Worm (Caenorhabditis elegans) whole organism, mixed stage, embryonic: ENCODE results near the gene ZK1320.5.

Experiments used
- M03D4.4 ChIP-seq: sonication (generic microtip); optimal IDR thresholded peaks from 2 replicates; lab custom pipeline; 2017; ENCODE audit warnings: mild to moderate bottlenecking, missing genetic modification characterization, missing compliant biosample characterization
- bed-3 ChIP-seq: fragments of 200-800 bp; sonication (Bioruptor generic); optimal IDR thresholded peaks from 3 replicates; lab custom pipeline; 2018; ENCODE audit warnings: mild to moderate bottlenecking, missing genetic modification characterization, moderate library complexity, missing compliant biosample characterization
- blmp-1 ChIP-seq: fragments of 150-350 bp; optimal IDR thresholded peaks from 2 replicates; lab custom pipeline; 2014; ENCODE audit warnings: missing biosample characterization, missing genetic modification characterization
- ceh-39 ChIP-seq: fragments of 150-350 bp; optimal IDR thresholded peaks from 2 replicates; lab custom pipeline; 2014; ENCODE audit warnings: missing biosample characterization, missing genetic modification characterization
- ceh-43 ChIP-seq: fragments of 200-800 bp; sonication (Bioruptor generic); optimal IDR thresholded peaks from 2 replicates; lab custom pipeline; 2018; ENCODE audit warnings: mild to moderate bottlenecking, missing genetic modification characterization, moderate library complexity, missing compliant biosample characterization
- ceh-83 ChIP-seq: fragments of 200-800 bp; sonication (Bioruptor generic); optimal IDR thresholded peaks from 2 replicates; lab custom pipeline; 2018; ENCODE audit warnings: mild to moderate bottlenecking, missing genetic modification characterization, missing compliant biosample characterization
- ces-1 ChIP-seq: fragments of 150-350 bp; optimal IDR thresholded peaks from 2 replicates; lab custom pipeline; 2014; ENCODE audit warnings: missing biosample characterization, missing genetic modification reagents, missing genetic modification characterization
- drap-1 ChIP-seq: fragments of 200-800 bp; sonication (Bioruptor generic); optimal IDR thresholded peaks from 3 replicates; lab custom pipeline; 2018; ENCODE audit warnings: mild to moderate bottlenecking, missing genetic modification characterization, missing compliant biosample characterization
- elt-1 ChIP-seq: sonication (generic microtip); optimal IDR thresholded peaks from 2 replicates; lab custom pipeline; 2017; ENCODE audit warnings: missing genetic modification characterization, mild to moderate bottlenecking, missing compliant biosample characterization, antibody characterized with exemption, moderate library complexity, borderline replicate concordance; ENCODE audit not compliant: insufficient read depth
- elt-3 ChIP-seq: fragments of 150-350 bp; optimal IDR thresholded peaks from 2 replicates; lab custom pipeline; 2014; ENCODE audit warnings: missing biosample characterization, missing genetic modification characterization
- flh-1 ChIP-seq: fragments of 200-800 bp; sonication (Bioruptor generic); optimal IDR thresholded peaks from 2 replicates; lab custom pipeline; 2018; ENCODE audit warnings: mild to moderate bottlenecking, missing genetic modification characterization, moderate library complexity, missing compliant biosample characterization
- ham-2 ChIP-seq: fragments of 200-800 bp; sonication (Bioruptor generic); optimal IDR thresholded peaks from 2 replicates; lab custom pipeline; 2018; ENCODE audit warnings: mild to moderate bottlenecking, missing genetic modification characterization, missing compliant biosample characterization
- hlh-1 ChIP-seq: fragments of 150-350 bp; optimal IDR thresholded peaks from 2 replicates; lab custom pipeline; 2014; ENCODE audit warnings: missing biosample characterization, missing genetic modification reagents, missing genetic modification characterization
- lin-32 ChIP-seq: fragments of 200-800 bp; sonication (Bioruptor generic); optimal IDR thresholded peaks from 2 replicates; lab custom pipeline; 2018; ENCODE audit warnings: mild to moderate bottlenecking, missing genetic modification characterization, missing compliant biosample characterization
- lsy-2 ChIP-seq: fragments of 150-350 bp; optimal IDR thresholded peaks from 2 replicates; lab custom pipeline; 2014; ENCODE audit warnings: missing biosample characterization, missing genetic modification characterization
- mab-5 ChIP-seq: fragments of 150-350 bp; optimal IDR thresholded peaks from 2 replicates; lab custom pipeline; 2014; ENCODE audit warnings: missing biosample characterization, missing genetic modification characterization
- mep-1 ChIP-seq: fragments of 150-350 bp; optimal IDR thresholded peaks from 2 replicates; lab custom pipeline; 2017; ENCODE audit warnings: missing biosample characterization, missing genetic modification reagents, missing genetic modification characterization, inconsistent platforms
- mls-2 ChIP-seq: sonication (generic microtip); optimal IDR thresholded peaks from 2 replicates; lab custom pipeline; 2016; ENCODE audit warnings: mild to moderate bottlenecking, missing genetic modification characterization, moderate library complexity, missing compliant biosample characterization
- nhr-12 ChIP-seq: fragments of 150-350 bp; optimal IDR thresholded peaks from 2 replicates; lab custom pipeline; 2014; ENCODE audit warnings: missing biosample characterization, missing genetic modification characterization
- nhr-237 ChIP-seq: fragments of 150-350 bp; optimal IDR thresholded peaks from 2 replicates; lab custom pipeline; 2014; ENCODE audit warnings: missing biosample characterization, missing genetic modification characterization
- nhr-28 ChIP-seq: fragments of 150-350 bp; optimal IDR thresholded peaks from 2 replicates; lab custom pipeline; 2014; ENCODE audit warnings: missing biosample characterization, missing genetic modification characterization
- nhr-76 ChIP-seq: sonication (generic microtip); optimal IDR thresholded peaks from 2 replicates; lab custom pipeline; 2017; ENCODE audit warnings: missing biosample characterization, missing genetic modification characterization
- pha-4 ChIP-seq: fragments of 150-350 bp; optimal IDR thresholded peaks from 2 replicates; lab custom pipeline; 2018; ENCODE audit warnings: missing biosample characterization, missing genetic modification reagents, missing genetic modification characterization
- sem-2 ChIP-seq: fragments of 200-800 bp; sonication (Bioruptor generic); optimal IDR thresholded peaks from 2 replicates; lab custom pipeline; 2018; ENCODE audit warnings: mild to moderate bottlenecking, missing genetic modification characterization, missing compliant biosample characterization
- snpc-4 ChIP-seq: fragments of 150-350 bp; optimal IDR thresholded peaks from 2 replicates; lab custom pipeline; 2014; ENCODE audit warnings: missing biosample characterization, missing genetic modification characterization
- sptf-1 ChIP-seq: sonication (generic microtip); optimal IDR thresholded peaks from 2 replicates; lab custom pipeline; 2017; ENCODE audit warnings: mild to moderate bottlenecking, missing genetic modification characterization, moderate library complexity, missing compliant biosample characterization
- tbx-8 ChIP-seq: fragments of 200-800 bp; sonication (Bioruptor generic); optimal IDR thresholded peaks from 2 replicates; lab custom pipeline; 2018; ENCODE audit warnings: mild to moderate bottlenecking, missing genetic modification characterization, moderate library complexity, missing compliant biosample characterization
- unc-120 ChIP-seq: sonication (generic microtip); optimal IDR thresholded peaks from 2 replicates; lab custom pipeline; 2017; ENCODE audit warnings: missing genetic modification characterization, missing compliant biosample characterization; ENCODE audit not compliant: poor library complexity, severe bottlenecking
- unc-39 ChIP-seq: fragments of 150-350 bp; optimal IDR thresholded peaks from 2 replicates; lab custom pipeline; 2014; ENCODE audit warnings: missing biosample characterization, missing genetic modification characterization
- ztf-11 ChIP-seq: fragments of 150-350 bp; optimal IDR thresholded peaks from 2 replicates; lab custom pipeline; 2014; ENCODE audit warnings: missing biosample characterization, missing genetic modification characterization

The ZK1320.5 gene

ce11 chrII:9684175-9684574, 18.7 kb upstream of the ZK1320.5 start:
- TF ChIP-seq sem-2 (GFP tag; lab: Kevin White, UChicago) (no peak), lin-32 (GFP tag; lab: Kevin White, UChicago) (no peak), drap-1 (GFP tag; lab: Kevin White, UChicago) (no peak), nhr-237 (tag; lab: Kevin White, UChicago) (no peak), ceh-83 (GFP tag; lab: Kevin White, UChicago) (no peak), mls-2 (tag; lab: Kevin White, UChicago) (no peak), mep-1 (tag; lab: Kevin White, UChicago) (no peak), ztf-11 (no peak), nhr-12 (tag; lab: Kevin White, UChicago) (no peak), ceh-43 (GFP tag; lab: Kevin White, UChicago) (no peak), hlh-1 (tag; lab: Kevin White, UChicago) (no peak), pha-4 (tag; lab: Kevin White, UChicago) (no peak), sptf-1 (tag; lab: Kevin White, UChicago) (no peak), elt-3 (tag; lab: Kevin White, UChicago) (no peak), nhr-76 (tag; lab: Kevin White, UChicago) (no peak), mab-5 (tag; lab: Kevin White, UChicago) (no peak), flh-1 (no peak)

DNA sequence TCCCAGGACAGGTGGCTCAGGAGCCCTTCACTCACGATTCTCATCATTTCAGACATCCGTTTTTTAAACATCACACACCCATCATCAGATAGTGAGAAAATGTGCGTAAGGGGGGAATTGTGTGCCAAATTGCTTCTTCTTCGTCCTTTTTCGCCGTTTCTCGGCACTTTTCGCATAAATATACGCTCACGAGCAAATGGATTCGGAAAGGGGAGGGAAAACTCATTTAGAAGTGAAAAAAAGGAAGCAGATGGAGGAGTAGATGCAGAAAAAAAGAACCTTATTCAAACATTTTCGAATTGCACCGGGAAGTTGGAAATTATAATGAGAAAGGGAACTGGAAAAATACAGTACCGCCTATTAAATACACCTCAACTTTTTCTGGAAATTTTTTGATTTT, 16.6 kb upstream of the ZK1320.5 start:
- TF ChIP-seq elt-3 (tag; lab: Kevin White, UChicago) (no peak), ces-1 (GFP tag; lab: Kevin White, UChicago) (peak; percentile 1)

DNA sequence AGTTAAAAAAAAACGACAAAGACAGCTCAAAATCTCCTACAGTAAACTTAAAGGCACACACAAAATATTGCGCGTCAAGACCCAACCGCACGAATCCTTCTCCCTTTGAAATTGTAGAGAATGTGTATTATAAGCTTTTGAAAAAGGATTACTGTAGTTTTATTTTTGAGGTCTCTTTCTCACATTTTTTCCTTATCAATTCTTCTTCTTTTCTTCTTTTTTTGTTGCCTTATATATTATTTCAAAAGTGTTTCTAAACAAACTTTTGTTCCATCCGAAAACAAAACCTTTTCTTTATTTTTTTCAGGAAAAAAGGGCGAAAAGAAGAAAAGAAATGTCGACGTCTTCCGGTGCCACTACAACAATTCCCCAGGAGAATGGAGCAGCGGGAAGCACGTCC, 15.0 kb upstream of the ZK1320.5 start, which contains the start of gene ZK1320.13:
ZK1320.13 (plus strand) TSS at position 301 of the 400 bp plus-strand sequence.
- TF ChIP-seq elt-1 (tag; lab: Kevin White, UChicago): no peak
- no peak for TF ChIP-seq snpc-4 (tag; lab: Kevin White, UChicago)
- no peak for TF ChIP-seq tbx-8

DNA sequence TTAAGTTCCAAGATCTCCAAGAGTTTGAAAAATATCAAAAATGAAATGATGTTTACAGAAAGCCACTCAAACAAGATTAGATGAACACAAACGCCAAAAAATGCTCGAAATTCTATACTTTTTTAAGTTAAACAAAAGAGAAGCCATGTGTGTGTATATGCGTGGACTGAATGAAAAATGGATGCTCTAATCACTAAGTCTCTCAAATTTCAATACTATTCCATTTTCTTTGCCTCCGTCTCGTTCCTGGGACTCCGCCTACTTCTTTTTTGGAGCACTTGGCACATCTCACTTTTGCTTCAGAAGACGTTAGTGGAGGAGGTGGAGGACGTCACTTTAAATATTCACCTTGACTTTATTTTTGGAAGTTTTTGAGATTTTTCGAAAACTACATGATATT, 14.4 kb upstream of the ZK1320.5 start:
- no peak for TF ChIP-seq nhr-12 (tag; lab: Kevin White, UChicago)
- no peak for TF ChIP-seq mep-1 (tag; lab: Kevin White, UChicago)
- TF ChIP-seq lin-32 (GFP tag; lab: Kevin White, UChicago): no peak
- TF ChIP-seq nhr-76 (tag; lab: Kevin White, UChicago): no peak
- no peak for TF ChIP-seq ceh-83 (GFP tag; lab: Kevin White, UChicago)
- TF ChIP-seq lsy-2 (tag; lab: Kevin White, UChicago): no peak
- no peak for TF ChIP-seq ces-1 (GFP tag; lab: Kevin White, UChicago)
- TF ChIP-seq blmp-1 (tag; lab: Kevin White, UChicago): no peak
- TF ChIP-seq, all 35 proteins: peak for 0

DNA sequence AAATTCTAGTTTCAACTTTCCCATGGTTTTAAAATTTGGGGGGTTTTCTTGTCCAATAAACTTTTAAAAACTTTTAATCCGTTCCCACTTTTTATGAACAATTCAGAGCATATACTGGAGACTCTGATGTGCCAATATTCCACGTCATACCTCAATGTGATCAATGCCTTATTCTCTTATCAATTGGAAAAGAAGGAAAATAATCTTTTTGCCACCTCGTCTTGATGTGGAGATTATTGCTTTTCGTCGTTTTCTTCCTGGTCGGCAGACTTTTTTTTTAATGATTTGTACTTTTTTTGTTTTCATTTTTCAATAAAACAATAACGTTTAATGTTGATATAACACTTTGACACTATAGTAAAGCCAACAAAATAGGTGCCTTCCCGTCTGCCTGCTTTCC, 12.0 kb upstream of the ZK1320.5 start:
- TF ChIP-seq lsy-2 (tag; lab: Kevin White, UChicago): no peak
- TF ChIP-seq lin-32 (GFP tag; lab: Kevin White, UChicago): no peak
- TF ChIP-seq elt-1 (tag; lab: Kevin White, UChicago): no peak
- no peak for TF ChIP-seq ceh-39 (tag; lab: Kevin White, UChicago)
- TF ChIP-seq nhr-28 (tag; lab: Kevin White, UChicago): no peak
- no peak for TF ChIP-seq M03D4.4 (tag; lab: Kevin White, UChicago)
- no peak for TF ChIP-seq tbx-8
- no peak for TF ChIP-seq nhr-76 (tag; lab: Kevin White, UChicago)
- TF ChIP-seq ham-2 (GFP tag; lab: Kevin White, UChicago): no peak
- TF ChIP-seq unc-120 (tag; lab: Kevin White, UChicago): no peak
- no peak for TF ChIP-seq snpc-4 (tag; lab: Kevin White, UChicago)
- TF ChIP-seq unc-39 (tag; lab: Kevin White, UChicago): no peak
- no peak for TF ChIP-seq drap-1 (GFP tag; lab: Kevin White, UChicago)
- no peak for TF ChIP-seq sem-2 (GFP tag; lab: Kevin White, UChicago)
- TF ChIP-seq bed-3 (GFP tag; lab: Kevin White, UChicago): no peak
